Fruit fly (Drosophila melanogaster): ENCODE measurements around the gene CG10591.

Gene CG10591

DNA sequence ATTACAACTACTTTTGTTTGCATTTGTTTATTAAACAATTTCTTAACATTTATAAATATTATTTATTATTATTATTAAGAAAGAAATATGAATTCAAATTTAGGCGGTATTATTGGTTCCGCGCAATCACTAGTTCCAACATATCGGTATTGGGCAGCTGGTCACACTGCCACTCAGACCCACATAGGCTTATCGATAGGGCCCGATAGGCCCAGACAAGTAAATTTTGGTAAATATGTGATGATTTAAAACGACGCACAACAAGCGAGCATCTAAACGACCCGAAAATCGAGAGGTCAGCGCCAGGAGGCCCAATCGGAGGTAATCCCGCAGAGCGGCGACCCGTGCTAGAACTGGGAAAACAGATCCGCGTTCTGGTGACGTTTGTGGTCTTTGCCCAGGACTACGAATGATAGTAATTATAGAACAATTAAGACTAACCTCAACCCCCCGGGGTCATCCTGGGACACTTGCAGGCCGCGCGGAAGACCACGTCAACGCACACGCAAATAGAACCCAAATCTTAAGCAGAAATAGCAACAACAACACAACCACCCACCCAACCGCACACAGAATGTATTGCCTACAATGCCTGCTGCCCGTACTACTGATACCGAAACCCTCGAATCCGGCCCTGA, 34.3 kb downstream of the CG10591 start, which contains the start of gene bc10 (continued):
- TF ChIP-seq CG12942 (GFP tag; optimal IDR thresholded peaks at IDR 0.05) = no peak
- no peak for TF ChIP-seq CrebB (tag; optimal IDR thresholded peaks at IDR 0.05)
- peak; percentile 84 for TF ChIP-seq CG34224 (GFP tag; IDR thresholded peaks at IDR 0.05; ENCODE audit: partially characterized antibody)
- no peak for TF ChIP-seq Atf3 (GFP tag; optimal IDR thresholded peaks at IDR 0.05)
- no peak for TF ChIP-seq tgo (GFP tag; IDR thresholded peaks at IDR 0.05)
- peak; percentile 55 for TF ChIP-seq HmgZ (tag; optimal IDR thresholded peaks at IDR 0.05)
- peak; percentile 29 for TF ChIP-seq CG17829 (tag; optimal IDR thresholded peaks at IDR 0.05)
- no peak for TF ChIP-seq CG3065 (GFP tag; optimal IDR thresholded peaks at IDR 0.05)
- TF ChIP-seq Doc2 (GFP tag; IDR thresholded peaks at IDR 0.05) = no peak
- no peak for TF ChIP-seq dmrt99B (tag; optimal IDR thresholded peaks at IDR 0.05)
- no peak for TF ChIP-seq trh (GFP tag; optimal IDR thresholded peaks at IDR 0.05)
- TF ChIP-seq pho (GFP tag; optimal IDR thresholded peaks at IDR 0.05) = no peak
- TF ChIP-seq crc (GFP tag; optimal IDR thresholded peaks at IDR 0.05) = no peak
- no peak for TF ChIP-seq CG10543 (GFP tag; optimal IDR thresholded peaks at IDR 0.05)
- peak; percentile 52 for TF ChIP-seq gfzf (GFP tag; optimal IDR thresholded peaks at IDR 0.05)
- no peak for TF ChIP-seq btn (GFP tag; optimal IDR thresholded peaks at IDR 0.05)
- no peak for TF ChIP-seq CG2199 (GFP tag; IDR thresholded peaks at IDR 0.05)
- no peak for TF ChIP-seq vfl (GFP tag; optimal IDR thresholded peaks at IDR 0.05)
- TF ChIP-seq dysf (GFP tag; IDR thresholded peaks at IDR 0.05) = no peak
- no peak for TF ChIP-seq Side (GFP tag; optimal IDR thresholded peaks at IDR 0.05)
- TF ChIP-seq Dfd (GFP tag; optimal IDR thresholded peaks at IDR 0.05) = no peak
- peak; percentile 87 for TF ChIP-seq CG6791 (GFP tag; IDR thresholded peaks at IDR 0.05; ENCODE audit: partially characterized antibody)
- no peak for TF ChIP-seq rib (GFP tag; IDR thresholded peaks at IDR 0.05)
- TF ChIP-seq Oli (tag; optimal IDR thresholded peaks at IDR 0.05) = no peak
- TF ChIP-seq Doc3 (GFP tag; IDR thresholded peaks at IDR 0.05; ENCODE audit: partially characterized antibody) = peak; percentile 81
- no peak for TF ChIP-seq CoRest (tag; optimal IDR thresholded peaks at IDR 0.05)
- peak; percentile 56 for TF ChIP-seq stwl (tag; optimal IDR thresholded peaks at IDR 0.05)
- peak; percentile 29 for TF ChIP-seq CG13894 (tag; optimal IDR thresholded peaks at IDR 0.05)
- no peak for TF ChIP-seq CG15073 (GFP tag; optimal IDR thresholded peaks at IDR 0.05)
- TF ChIP-seq CG16815 (GFP tag; optimal IDR thresholded peaks at IDR 0.05) = no peak
- TF ChIP-seq chn (GFP tag; optimal IDR thresholded peaks at IDR 0.05) = no peak
- no peak for TF ChIP-seq Ptx1 (GFP tag; IDR thresholded peaks at IDR 0.05)
- TF ChIP-seq CG10462 (GFP tag; optimal IDR thresholded peaks at IDR 0.05) = no peak
- no peak for TF ChIP-seq Ets65A (GFP tag)
- TF ChIP-seq ems (GFP tag; optimal IDR thresholded peaks at IDR 0.05) = no peak
- TF ChIP-seq GATAe (GFP tag; conservative IDR thresholded peaks at IDR 0.05) = no peak
- TF ChIP-seq Hr39 (optimal IDR thresholded peaks at IDR 0.05) = no peak
- no peak for TF ChIP-seq CG9817 (tag; optimal IDR thresholded peaks at IDR 0.05)
- TF ChIP-seq CG10431 (GFP tag; optimal IDR thresholded peaks at IDR 0.05) = no peak
- no peak for TF ChIP-seq Kr (GFP tag; optimal IDR thresholded peaks at IDR 0.05)
- TF ChIP-seq nmo (GFP tag; optimal IDR thresholded peaks at IDR 0.05) = no peak
- TF ChIP-seq Jarid2 (GFP tag; optimal IDR thresholded peaks at IDR 0.05) = no peak
- no peak for TF ChIP-seq pnt (GFP tag; optimal IDR thresholded peaks at IDR 0.05)
- TF ChIP-seq CG3163 (GFP tag; optimal IDR thresholded peaks at IDR 0.05) = no peak
- no peak for TF ChIP-seq caup (GFP tag; optimal IDR thresholded peaks at IDR 0.05; ENCODE audit: severe bottlenecking)
- TF ChIP-seq HLH3B (GFP tag; IDR thresholded peaks at IDR 0.05) = no peak
- peak; percentile 88 for TF ChIP-seq Dref (GFP tag; IDR thresholded peaks at IDR 0.05)
- no peak for TF ChIP-seq crol (GFP tag; IDR thresholded peaks at IDR 0.05)
- TF ChIP-seq Ssrp (tag; optimal IDR thresholded peaks at IDR 0.05) = no peak
- peak; percentile 89 for TF ChIP-seq unc-4 (GFP tag; IDR thresholded peaks at IDR 0.05; ENCODE audit: partially characterized antibody)
- TF ChIP-seq CG33557 (GFP tag; optimal IDR thresholded peaks at IDR 0.05) = no peak
